Fruit fly (Drosophila melanogaster) whole organism, embryonic: Measurements from ENCODE around the gene mahe.

Source experiments
- Aef1 ChIP-seq: fragments of 200-800 bp; sonication (Bioruptor generic); IDR thresholded peaks from 3 replicates; pipeline ENCODE4 v1.3.6; 2022; ENCODE audit warnings: missing biosample characterization, missing genetic modification characterization
- B-H1 ChIP-seq: fragments of 200-800 bp; sonication (Bioruptor generic); IDR thresholded peaks from 3 replicates; pipeline ENCODE4 v1.3.6; 2022; ENCODE audit warnings: missing biosample characterization, missing genetic modification characterization
- BEAF-32 ChIP-seq: fragments of 200-800 bp; sonication (Bioruptor generic); optimal IDR thresholded peaks from 3 replicates; lab custom pipeline; 2017; ENCODE audit warnings: missing biosample characterization, missing genetic modification characterization, mild to moderate bottlenecking, moderate library complexity, missing genetic modification reagents
- CG10462 ChIP-seq: fragments of 200-800 bp; sonication (Bioruptor generic); optimal IDR thresholded peaks from 2 replicates; lab custom pipeline; 2016; ENCODE audit warnings: missing biosample characterization, missing genetic modification characterization
- CG10959 ChIP-seq: fragments of 200-800 bp; sonication (Bioruptor generic); IDR thresholded peaks from 2 replicates; pipeline ENCODE4 v1.3.6; 2022; ENCODE audit warnings: missing biosample characterization, missing genetic modification characterization
- CG11247 ChIP-seq: fragments of 200-800 bp; sonication (Bioruptor generic); IDR thresholded peaks from 2 replicates; pipeline ENCODE4 v1.3.6; 2022; ENCODE audit warnings: missing biosample characterization, missing genetic modification characterization
- CG11504 ChIP-seq: fragments of 200-800 bp; sonication (Bioruptor generic); optimal IDR thresholded peaks from 3 replicates; lab custom pipeline; 2019; ENCODE audit warnings: missing biosample characterization, mild to moderate bottlenecking, missing genetic modification characterization, moderate library complexity
- CG12391 ChIP-seq: fragments of 200-800 bp; sonication (Bioruptor generic); optimal IDR thresholded peaks from 3 replicates; lab custom pipeline; 2018; ENCODE audit warnings: missing biosample characterization, mild to moderate bottlenecking, missing genetic modification characterization, moderate library complexity
- CG13424 ChIP-seq: fragments of 200-800 bp; sonication (Bioruptor generic); optimal IDR thresholded peaks from 2 replicates; lab custom pipeline; 2019; ENCODE audit warnings: missing biosample characterization, mild to moderate bottlenecking, missing genetic modification characterization, moderate library complexity
- CG15269 ChIP-seq: fragments of 200-800 bp; sonication (Bioruptor generic); optimal IDR thresholded peaks from 2 replicates; lab custom pipeline; 2018; ENCODE audit warnings: missing biosample characterization, mild to moderate bottlenecking, missing genetic modification characterization, moderate library complexity
- CG15601 ChIP-seq: fragments of 200-800 bp; sonication (Bioruptor generic); optimal IDR thresholded peaks from 3 replicates; lab custom pipeline; 2019; ENCODE audit warnings: missing biosample characterization, mild to moderate bottlenecking, missing genetic modification characterization, moderate library complexity
- CG16813 ChIP-seq: fragments of 200-800 bp; sonication (Bioruptor generic); IDR thresholded peaks from 3 replicates; pipeline ENCODE4 v1.3.6; 2022; ENCODE audit warnings: missing biosample characterization, missing genetic modification characterization; ENCODE audit not compliant: partially characterized antibody
- CG18262 ChIP-seq: fragments of 200-800 bp; optimal IDR thresholded peaks from 3 replicates; lab custom pipeline; 2019; ENCODE audit warnings: missing biosample characterization, mild to moderate bottlenecking, missing genetic modification characterization, moderate library complexity
- CG2116 ChIP-seq: fragments of 200-800 bp; sonication (Bioruptor generic); optimal IDR thresholded peaks from 3 replicates; lab custom pipeline; 2018; ENCODE audit warnings: missing biosample characterization, mild to moderate bottlenecking, missing genetic modification characterization
- CG2120 ChIP-seq: fragments of 200-800 bp; sonication (Bioruptor generic); optimal IDR thresholded peaks from 3 replicates; lab custom pipeline; 2016; ENCODE audit warnings: missing biosample characterization, missing genetic modification characterization
- CG2129 ChIP-seq: fragments of 200-800 bp; sonication (Bioruptor generic); IDR thresholded peaks from 2 replicates; pipeline ENCODE4 v1.3.6; 2022; ENCODE audit warnings: missing biosample characterization, missing genetic modification characterization; ENCODE audit not compliant: partially characterized antibody
- CG2712 ChIP-seq: fragments of 200-800 bp; optimal IDR thresholded peaks from 3 replicates; lab custom pipeline; 2019; ENCODE audit warnings: missing biosample characterization, mild to moderate bottlenecking, missing genetic modification characterization, moderate library complexity
- CG2889 ChIP-seq: fragments of 200-800 bp; sonication (Bioruptor generic); IDR thresholded peaks from 3 replicates; pipeline ENCODE4 v1.3.6; 2022; ENCODE audit warnings: missing biosample characterization, missing genetic modification characterization
- CG6689 ChIP-seq: fragments of 200-800 bp; sonication (Bioruptor generic); IDR thresholded peaks from 2 replicates; pipeline ENCODE4 v1.3.6; 2022; ENCODE audit warnings: missing biosample characterization, missing genetic modification characterization
- CG8089 ChIP-seq: fragments of 200-800 bp; sonication (Bioruptor generic); optimal IDR thresholded peaks from 3 replicates; lab custom pipeline; 2016; ENCODE audit warnings: missing biosample characterization, missing genetic modification characterization
- CG8944 ChIP-seq: fragments of 200-800 bp; sonication (Bioruptor generic); optimal IDR thresholded peaks from 3 replicates; lab custom pipeline; 2016; ENCODE audit warnings: missing biosample characterization, missing genetic modification characterization
- Dbx ChIP-seq: fragments of 200-800 bp; sonication (Bioruptor generic); IDR thresholded peaks from 3 replicates; pipeline ENCODE4 v1.3.6; 2022; ENCODE audit warnings: missing biosample characterization, missing genetic modification characterization
- Dll ChIP-seq: fragments of 200-800 bp; sonication (Bioruptor generic); IDR thresholded peaks from 4 replicates; pipeline ENCODE4 v1.3.6; 2022; ENCODE audit warnings: missing biosample characterization, missing genetic modification characterization; ENCODE audit not compliant: partially characterized antibody
- Doc3 ChIP-seq: fragments of 200-800 bp; sonication (Bioruptor generic); IDR thresholded peaks from 3 replicates; pipeline ENCODE4 v1.3.6; 2022; ENCODE audit warnings: missing biosample characterization, missing genetic modification characterization; ENCODE audit not compliant: partially characterized antibody
- Dref ChIP-seq: fragments of 200-800 bp; sonication (Bioruptor generic); IDR thresholded peaks from 2 replicates; pipeline ENCODE4 v1.3.6; 2022; ENCODE audit warnings: missing biosample characterization, missing genetic modification characterization
- Ets65A ChIP-seq: fragments of 200-800 bp; sonication (Bioruptor generic); peaks from one replicate; lab custom pipeline; 2016; ENCODE audit warnings: missing biosample characterization, missing genetic modification characterization
- Fer1 ChIP-seq: fragments of 200-800 bp; sonication (Bioruptor generic); optimal IDR thresholded peaks from 2 replicates; lab custom pipeline; 2017; ENCODE audit warnings: missing biosample characterization, mild to moderate bottlenecking, missing genetic modification characterization
- Fer3 ChIP-seq: fragments of 200-800 bp; sonication (Bioruptor generic); optimal IDR thresholded peaks from 2 replicates; lab custom pipeline; 2018; ENCODE audit warnings: missing biosample characterization, mild to moderate bottlenecking, missing genetic modification characterization, moderate library complexity
- NC2α ChIP-seq: fragments of 200-800 bp; sonication (Bioruptor generic); optimal IDR thresholded peaks from 2 replicates; lab custom pipeline; 2016; ENCODE audit warnings: missing biosample characterization, missing genetic modification characterization
- Sry-β ChIP-seq: fragments of 200-800 bp; sonication (Bioruptor generic); optimal IDR thresholded peaks from 2 replicates; lab custom pipeline; 2018; ENCODE audit warnings: missing biosample characterization, mild to moderate bottlenecking, missing genetic modification characterization, moderate library complexity
- Ssrp ChIP-seq: fragments of 200-800 bp; sonication (Bioruptor generic); optimal IDR thresholded peaks from 2 replicates; lab custom pipeline; 2018; ENCODE audit warnings: missing biosample characterization, mild to moderate bottlenecking, missing genetic modification characterization, moderate library complexity
- Tbp ChIP-seq: fragments of >200 bp; optimal IDR thresholded peaks from 2 replicates; lab custom pipeline; 2018; ENCODE audit warnings: missing biosample characterization, missing genetic modification characterization
- Xbp1 ChIP-seq: fragments of 200-800 bp; sonication (Bioruptor generic); optimal IDR thresholded peaks from 3 replicates; lab custom pipeline; 2016; ENCODE audit warnings: missing biosample characterization, mild to moderate bottlenecking, missing genetic modification characterization
- ash1 ChIP-seq: fragments of 200-800 bp; sonication (Bioruptor generic); optimal IDR thresholded peaks from 2 replicates; lab custom pipeline; 2018; ENCODE audit warnings: missing biosample characterization, mild to moderate bottlenecking, missing genetic modification characterization
- ato ChIP-seq: fragments of 200-800 bp; sonication (Bioruptor generic); IDR thresholded peaks from 2 replicates; pipeline ENCODE4 v1.3.6; 2022; ENCODE audit warnings: missing biosample characterization, missing genetic modification characterization; ENCODE audit not compliant: partially characterized antibody
- bsh ChIP-seq, 2 experiments: fragments of 200-800 bp; sonication (Bioruptor generic); optimal IDR thresholded peaks; 2 replicates each; lab custom pipeline; 2017 to 2018; ENCODE audit warnings: mild to moderate bottlenecking in 2 of 2, missing biosample characterization in 2 of 2, missing genetic modification characterization in 2 of 2, moderate library complexity in 1 of 2
- ci ChIP-seq: fragments of 200-800 bp; sonication (Bioruptor generic); IDR thresholded peaks from 3 replicates; pipeline ENCODE4 v1.3.6; 2022; ENCODE audit warnings: missing biosample characterization, missing genetic modification characterization
- fd3F ChIP-seq: fragments of 200-800 bp; sonication (Bioruptor generic); optimal IDR thresholded peaks from 2 replicates; lab custom pipeline; 2018; ENCODE audit warnings: missing biosample characterization, mild to moderate bottlenecking, missing genetic modification characterization, moderate library complexity
- fu2 ChIP-seq: fragments of 200-800 bp; sonication (Bioruptor generic); optimal IDR thresholded peaks from 2 replicates; lab custom pipeline; 2016; ENCODE audit warnings: missing biosample characterization, missing genetic modification characterization
- gsb-n ChIP-seq: fragments of 200-800 bp; sonication (Bioruptor generic); optimal IDR thresholded peaks from 3 replicates; lab custom pipeline; 2018; ENCODE audit warnings: missing biosample characterization, mild to moderate bottlenecking, missing genetic modification characterization
- ham ChIP-seq: fragments of 200-800 bp; sonication (Bioruptor generic); IDR thresholded peaks from 2 replicates; pipeline ENCODE4 v1.3.6; 2022; ENCODE audit warnings: missing biosample characterization, missing genetic modification characterization
- hbn ChIP-seq: fragments of 200-800 bp; sonication (Bioruptor generic); IDR thresholded peaks from 2 replicates; pipeline ENCODE4 v1.3.6; 2022; ENCODE audit warnings: missing biosample characterization, missing genetic modification characterization; ENCODE audit not compliant: partially characterized antibody
- otp ChIP-seq: fragments of 200-800 bp; sonication (Bioruptor generic); IDR thresholded peaks from 3 replicates; pipeline ENCODE4, ENCODE4 v1.3.6; 2022; ENCODE audit warnings: missing biosample characterization, missing genetic modification characterization
- pho ChIP-seq: fragments of 200-800 bp; sonication (Bioruptor generic); optimal IDR thresholded peaks from 2 replicates; lab custom pipeline; 2016; ENCODE audit warnings: missing biosample characterization, missing genetic modification characterization
- prd ChIP-seq, 3 experiments: fragments of >200 bp in 2 of 3; fragments of 200-800 bp in 1 of 3; sonication (Bioruptor generic) in 1 of 3; optimal IDR thresholded peaks in 2 of 3; IDR thresholded peaks in 1 of 3; 2 replicates in 2 of 3; 3 replicates in 1 of 3; pipeline versions ENCODE4 v1.3.6 to Lab custom; 2017 to 2022; ENCODE audit warnings: missing biosample characterization in 1 of 3, missing genetic modification characterization in 1 of 3
- slbo ChIP-seq: fragments of 200-800 bp; sonication (Bioruptor generic); IDR thresholded peaks from 2 replicates; pipeline ENCODE4 v1.3.6; 2022; ENCODE audit warnings: missing biosample characterization, missing genetic modification characterization
- tin ChIP-seq: fragments of 200-800 bp; sonication (Bioruptor generic); optimal IDR thresholded peaks from 3 replicates; lab custom pipeline; 2016; ENCODE audit warnings: missing biosample characterization, missing genetic modification characterization
- zen2 ChIP-seq: fragments of 200-800 bp; sonication (Bioruptor generic); IDR thresholded peaks from 3 replicates; pipeline ENCODE4 v1.3.6; 2022; ENCODE audit warnings: missing biosample characterization, missing genetic modification characterization; ENCODE audit not compliant: partially characterized antibody

Gene mahe

DNA sequence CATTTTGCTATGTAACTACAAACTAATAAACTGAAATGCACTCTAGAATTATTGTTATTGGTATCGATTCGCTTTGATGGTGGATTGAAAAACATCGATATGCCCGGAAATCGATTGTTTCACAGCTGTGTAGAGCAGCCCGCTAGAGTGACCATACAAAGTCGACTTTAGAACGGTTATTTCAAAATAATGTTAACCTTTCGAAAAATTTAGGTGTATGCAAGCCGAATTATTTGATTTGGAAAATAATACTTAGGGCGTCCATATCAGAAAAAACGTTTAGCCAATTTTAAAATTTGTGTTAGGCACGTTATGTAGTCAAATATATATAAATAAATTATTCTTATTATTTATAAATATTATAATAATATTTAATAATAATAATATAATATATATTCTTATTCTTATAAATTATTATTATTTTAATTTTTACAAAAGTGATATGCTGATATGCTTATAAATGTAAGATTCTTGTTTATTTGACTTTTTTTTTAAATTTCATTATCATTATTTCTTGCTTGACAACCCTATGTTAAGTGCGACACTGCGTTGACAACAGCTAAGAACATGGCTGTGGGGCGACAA is 37.1 kb upstream of the mahe start, which contains the start of gene sws (continued):
- TF ChIP-seq Ssrp (tag; lab: Kevin White, UChicago): peak; percentile 37
- TF ChIP-seq CG15601 (tag; lab: Kevin White, UChicago): peak; percentile 27
- TF ChIP-seq CG12391 (tag; lab: Kevin White, UChicago): peak; percentile 61
- no peak for TF ChIP-seq CG2889 (GFP tag; lab: Robert Waterston, UW)
- peak; percentile 71 for TF ChIP-seq Doc3
- TF ChIP-seq otp (GFP tag; lab: Robert Waterston, UW): no peak
- no peak for TF ChIP-seq ci (GFP tag; lab: Robert Waterston, UW)
- TF ChIP-seq CG2712 (tag; lab: Kevin White, UChicago): peak; percentile 41
- peak; percentile 50; the same call in 1 of the 2 replicates for TF ChIP-seq ato (GFP tag; lab: Robert Waterston, UW)
- TF ChIP-seq tin (GFP tag; lab: Kevin White, UChicago): peak; percentile 19
- no peak for TF ChIP-seq fu2 (GFP tag; lab: Kevin White, UChicago)
- TF ChIP-seq CG10959: no peak
- no peak for TF ChIP-seq Tbp (GFP tag; lab: Kevin White, UChicago)
- TF ChIP-seq CG8944 (GFP tag; lab: Kevin White, UChicago): no peak
- TF ChIP-seq CG2120 (GFP tag; lab: Kevin White, UChicago): peak; percentile 50
- no peak for TF ChIP-seq B-H1 (GFP tag; lab: Robert Waterston, UW)
- peak; percentile 35; the same call in 1 of the 2 replicates for TF ChIP-seq hbn (GFP tag; lab: Robert Waterston, UW)
- peak; percentile 55 for TF ChIP-seq CG11504 (tag; lab: Kevin White, UChicago)
- TF ChIP-seq CG11247 (GFP tag; lab: Robert Waterston, UW): no peak
- peak; percentile 55 for TF ChIP-seq CG13424
- TF ChIP-seq gsb-n (tag; lab: Kevin White, UChicago): no peak
- TF ChIP-seq slbo (GFP tag; lab: Robert Waterston, UW): peak; percentile 31; the same call in 1 of the 2 replicates
- peak; percentile 43 for TF ChIP-seq Xbp1 (GFP tag; lab: Kevin White, UChicago)
- TF ChIP-seq NC2α (GFP tag; lab: Kevin White, UChicago): no peak
- peak; percentile 70 for TF ChIP-seq CG16813 (GFP tag; lab: Robert Waterston, UW)
- TF ChIP-seq CG18262 (tag; lab: Kevin White, UChicago): peak; percentile 48
- no peak for TF ChIP-seq Aef1 (GFP tag; lab: Robert Waterston, UW)
- TF ChIP-seq ash1 (GFP tag; lab: Kevin White, UChicago): no peak
- TF ChIP-seq Dref: peak; percentile 81
- peak; percentile 62 for TF ChIP-seq Ets65A (GFP tag; lab: Kevin White, UChicago)
- no peak for TF ChIP-seq CG8089
- TF ChIP-seq bsh (GFP tag; optimal IDR thresholded peaks at IDR 0.05; lab: Kevin White, UChicago): peak in 1 of 2 experiments; percentile 51
- TF ChIP-seq CG2129 (GFP tag; lab: Robert Waterston, UW): 0 out of 2 replicates have a peak, but pooled peaks have one; percentile 30
- TF ChIP-seq Dbx: peak; percentile 38; the same call in 1 of the 3 replicates
- peak; percentile 50; the same call in 2 of the 3 replicates for TF ChIP-seq zen2 (GFP tag; lab: Robert Waterston, UW)
- TF ChIP-seq BEAF-32 (GFP tag; lab: Kevin White, UChicago): peak; percentile 74
- TF ChIP-seq CG2116 (GFP tag; lab: Kevin White, UChicago): peak; percentile 96
- TF ChIP-seq pho (GFP tag; lab: Kevin White, UChicago): no peak
- no peak for TF ChIP-seq ham
- TF ChIP-seq prd (optimal IDR thresholded peaks at IDR 0.05; lab: Kevin White, UChicago): no peak
- 0 out of 3 replicates have a peak, but pooled peaks have one; percentile 19 for TF ChIP-seq prd (GFP tag; IDR thresholded peaks at IDR 0.05; lab: Robert Waterston, UW)
- peak; percentile 4 for TF ChIP-seq Fer1
- TF ChIP-seq CG10462 (GFP tag; lab: Kevin White, UChicago): no peak
- TF ChIP-seq fd3F (GFP tag; lab: Kevin White, UChicago): peak; percentile 39
- TF ChIP-seq Dll (GFP tag; lab: Robert Waterston, UW): peak; percentile 69; the same call in 3 of the 4 replicates
- peak; percentile 48 for TF ChIP-seq CG15269 (tag; lab: Kevin White, UChicago)
- peak; percentile 22 for TF ChIP-seq Fer3 (tag; lab: Kevin White, UChicago)
- TF ChIP-seq CG6689 (GFP tag; lab: Robert Waterston, UW): peak; percentile 24; the same call in 1 of the 2 replicates
- peak; percentile 64 for TF ChIP-seq Sry-β (GFP tag; lab: Kevin White, UChicago)
